Fruit fly (Drosophila melanogaster): ENCODE measurements around the gene CG46441.

dm6 chr3R:20504488-20504887 lies 2.7 kb upstream of the CG46441 start, which contains the start of gene Or92a:
- TF ChIP-seq CG8478 (optimal IDR thresholded peaks at IDR 0.05) (no peak), CTCF (optimal IDR thresholded peaks at IDR 0.05) (no peak)

All from S2 (cell line).